Worm (Caenorhabditis elegans): ENCODE data around the gene F44B9.5.

- no peak for TF ChIP-seq nfya-1 (tag; optimal IDR thresholded peaks at IDR 0.05)
- no peak for TF ChIP-seq ceh-2 (tag; optimal IDR thresholded peaks at IDR 0.05)
- no peak for TF ChIP-seq sox-4 (tag; optimal IDR thresholded peaks at IDR 0.05)
- no peak for TF ChIP-seq ceh-18 (tag; optimal IDR thresholded peaks at IDR 0.05)
- no peak for TF ChIP-seq ceh-24 (tag; optimal IDR thresholded peaks at IDR 0.05)
- no peak for TF ChIP-seq dmd-4 (tag; optimal IDR thresholded peaks at IDR 0.05; ENCODE audit: borderline replicate concordance)
- TF ChIP-seq K09A11.1 (tag; optimal IDR thresholded peaks at IDR 0.05; ENCODE audit: insufficient read depth): no peak
- TF ChIP-seq unc-86 (tag; optimal IDR thresholded peaks at IDR 0.05): no peak
- no peak for TF ChIP-seq ceh-45 (GFP tag; IDR thresholded peaks at IDR 0.05)
- no peak for TF ChIP-seq hlh-30 (tag; optimal IDR thresholded peaks at IDR 0.05; ENCODE audit: insufficient read depth)
- TF ChIP-seq nhr-232 (tag; optimal IDR thresholded peaks at IDR 0.05): no peak
- TF ChIP-seq ceh-19 (GFP tag; optimal IDR thresholded peaks at IDR 0.05): no peak
- TF ChIP-seq gmeb-2 (tag; optimal IDR thresholded peaks at IDR 0.05): no peak
These were observed 34.4 kb downstream of the F44B9.5 start for ce11 chrIII:7981938-7982337.
